Worm (Caenorhabditis elegans) whole organism, L4 larva: ENCODE results near the gene srw-139.

Experiments used
- ama-1 ChIP-seq: fragments of 150-350 bp; optimal IDR thresholded peaks from 2 replicates; lab custom pipeline; 2014; ENCODE audit warnings: inconsistent platforms, mixed read lengths
- ces-1 ChIP-seq: fragments of 150-350 bp; sonication (generic microtip); optimal IDR thresholded peaks from 4 replicates; lab custom pipeline; 2014; ENCODE audit warnings: missing biosample characterization, missing genetic modification reagents, missing genetic modification characterization
- daf-12 ChIP-seq: fragments of 150-350 bp; optimal IDR thresholded peaks from 2 replicates; lab custom pipeline; 2014; ENCODE audit warnings: missing biosample characterization, missing genetic modification reagents, missing genetic modification characterization
- zfp-2 ChIP-seq: sonication (generic microtip); optimal IDR thresholded peaks from 2 replicates; lab custom pipeline; 2016; ENCODE audit warnings: mild to moderate bottlenecking, missing genetic modification characterization, missing compliant biosample characterization
- zip-2 ChIP-seq: fragments of 150-350 bp; optimal IDR thresholded peaks from 2 replicates; lab custom pipeline; 2014; ENCODE audit warnings: missing biosample characterization, missing genetic modification characterization

- TF ChIP-seq zip-2 (tag; lab: Kevin White, UChicago) (no peak), daf-12 (tag; lab: Kevin White, UChicago) (no peak), zfp-2 (tag; lab: Kevin White, UChicago) (no peak), ces-1 (GFP tag; lab: Kevin White, UChicago) (no peak), ama-1 (lab: Kevin White, UChicago) (no peak)
Measured at ce11 chrV:2962960-2963359, 22.2 kb downstream of the srw-139 start, which contains the start of gene srw-138.
